Worm (Caenorhabditis elegans) whole organism, L4 larva: ENCODE data around the gene ZK688.12.

Source experiments
- lin-39 ChIP-seq: fragments of 150-350 bp; optimal IDR thresholded peaks from 2 replicates; lab custom pipeline; 2014; ENCODE audit warnings: missing biosample characterization, missing genetic modification reagents, missing genetic modification characterization
- unc-39 ChIP-seq: sonication (generic microtip); optimal IDR thresholded peaks from 2 replicates; lab custom pipeline; 2017; ENCODE audit warnings: missing biosample characterization, missing genetic modification characterization

ce11 chrIII:7956965-7957364 is 43.6 kb upstream of the ZK688.12 start, which contains the start of gene C29E4.9:
- TF ChIP-seq unc-39 (tag; lab: Kevin White, UChicago) (no peak), lin-39 (tag; lab: Kevin White, UChicago) (no peak)
